Fruit fly (Drosophila melanogaster): ENCODE results near the gene CG33783.
A peak's percentile ranks its signal among the peaks of the same experiment; 100 is the strongest.

The CG33783 gene

dm6 chr3R:10048842-10049527 lies 17.6 kb upstream of the CG33783 start, which contains the start of gene ohgt (continued):
- TF ChIP-seq Smox (GFP tag; optimal IDR thresholded peaks at IDR 0.05) (no peak), eg (GFP tag; IDR thresholded peaks at IDR 0.05) (no peak), salr (GFP tag; optimal IDR thresholded peaks at IDR 0.05) (no peak), CG11902 (GFP tag; optimal IDR thresholded peaks at IDR 0.05) (no peak), OdsH (GFP tag; optimal IDR thresholded peaks at IDR 0.05) (no peak), CG6854 (GFP tag; optimal IDR thresholded peaks at IDR 0.05) (no peak), net (GFP tag; optimal IDR thresholded peaks at IDR 0.05) (no peak), svp (GFP tag) (no peak), CG31627 (GFP tag; optimal IDR thresholded peaks at IDR 0.05) (peak; percentile 26), CG9139 (GFP tag; optimal IDR thresholded peaks at IDR 0.05) (no peak), fd85E (GFP tag; optimal IDR thresholded peaks at IDR 0.05) (no peak), CG10669 (GFP tag; optimal IDR thresholded peaks at IDR 0.05) (peak; percentile 33), CG1621 (tag; optimal IDR thresholded peaks at IDR 0.05) (no peak), esn (GFP tag; optimal IDR thresholded peaks at IDR 0.05) (peak; percentile 49), CG8632 (GFP tag; optimal IDR thresholded peaks at IDR 0.05) (no peak), fd59A (GFP tag; optimal IDR thresholded peaks at IDR 0.05) (peak; percentile 3), Lpt (GFP tag; optimal IDR thresholded peaks at IDR 0.05) (no peak), CG15336 (GFP tag; IDR thresholded peaks at IDR 0.05) (0 out of 2 replicates have a peak, but pooled peaks have one; percentile 38), acj6 (GFP tag; optimal IDR thresholded peaks at IDR 0.05) (peak; percentile 43)

dm6 chr3R:10052695-10053382 lies 13.7 kb upstream of the CG33783 start, which contains the start of the genes Fancl and Npc2e:
Fancl (minus strand) TSS chr3R:10052869.
Npc2e (plus strand) TSS chr3R:10053332.
- TF ChIP-seq CG11294 (GFP tag; IDR thresholded peaks at IDR 0.05): no peak
- TF ChIP-seq vri (GFP tag; optimal IDR thresholded peaks at IDR 0.05): peak; percentile 61
- TF ChIP-seq Eip78C (GFP tag): peak; percentile 0
- no peak for TF ChIP-seq CG3032 (tag; optimal IDR thresholded peaks at IDR 0.05)
- TF ChIP-seq CG1621 (tag; optimal IDR thresholded peaks at IDR 0.05): no peak
- TF ChIP-seq fkh (GFP tag; optimal IDR thresholded peaks at IDR 0.05): peak; percentile 85

dm6 chr3R:10053559-10053958 lies 13.0 kb upstream of the CG33783 start:
- TF ChIP-seq Smox (GFP tag; optimal IDR thresholded peaks at IDR 0.05) (no peak), Eip78C (GFP tag) (no peak), Blimp-1 (GFP tag; optimal IDR thresholded peaks at IDR 0.05) (no peak), CG6163 (GFP tag; IDR thresholded peaks at IDR 0.05) (no peak), CG6792 (GFP tag; optimal IDR thresholded peaks at IDR 0.05) (no peak)

- TF ChIP-seq CG1621 (tag; optimal IDR thresholded peaks at IDR 0.05): no peak
- no peak for TF ChIP-seq CG32006 (GFP tag; optimal IDR thresholded peaks at IDR 0.05)
- TF ChIP-seq CG10669 (GFP tag; optimal IDR thresholded peaks at IDR 0.05): no peak
- peak; percentile 46 for TF ChIP-seq fkh (GFP tag; optimal IDR thresholded peaks at IDR 0.05)
- peak; percentile 87 for TF ChIP-seq vri (GFP tag; optimal IDR thresholded peaks at IDR 0.05)
- TF ChIP-seq Eip93F (GFP tag; optimal IDR thresholded peaks at IDR 0.05): peak; percentile 79
- TF ChIP-seq topi (GFP tag; optimal IDR thresholded peaks at IDR 0.05): no peak
- TF ChIP-seq dac (GFP tag; optimal IDR thresholded peaks at IDR 0.05): no peak
- no peak for TF ChIP-seq CG3032 (tag; optimal IDR thresholded peaks at IDR 0.05)
- no peak for TF ChIP-seq CG10631 (GFP tag; optimal IDR thresholded peaks at IDR 0.05)
- TF ChIP-seq CG8119 (GFP tag; IDR thresholded peaks at IDR 0.05): no peak
- TF ChIP-seq Eip78C (GFP tag): peak; percentile 12
- TF ChIP-seq Sox102F (GFP tag; optimal IDR thresholded peaks at IDR 0.05): no peak
- peak; percentile 15 for TF ChIP-seq Hr39 (GFP tag; optimal IDR thresholded peaks at IDR 0.05)
- no peak for TF ChIP-seq eg (GFP tag; IDR thresholded peaks at IDR 0.05)
- no peak for TF ChIP-seq Eip75B (GFP tag; optimal IDR thresholded peaks at IDR 0.05)
- no peak for TF ChIP-seq CG6163 (GFP tag; IDR thresholded peaks at IDR 0.05)
- TF ChIP-seq Met (GFP tag; optimal IDR thresholded peaks at IDR 0.05): peak; percentile 29
- TF ChIP-seq Blimp-1 (GFP tag; optimal IDR thresholded peaks at IDR 0.05): no peak
- no peak for TF ChIP-seq CG4318 (GFP tag; optimal IDR thresholded peaks at IDR 0.05)
Measured at dm6 chr3R:10054278-10054975, 12.1 kb upstream of the CG33783 start.

Measured in whole organism, prepupa.